Worm (Caenorhabditis elegans) whole organism, late embryonic: ENCODE measurements around the gene F38E11.9.

Source experiments
- dve-1 ChIP-seq: sonication (generic microtip); optimal IDR thresholded peaks from 2 replicates; lab custom pipeline; 2017; ENCODE audit warnings: antibody characterized with exemption, mild to moderate bottlenecking, missing genetic modification characterization, missing compliant biosample characterization
- hlh-13 ChIP-seq: fragments of 200-800 bp; sonication (Bioruptor generic); optimal IDR thresholded peaks from 2 replicates; lab custom pipeline; 2018; ENCODE audit warnings: mild to moderate bottlenecking, missing genetic modification characterization, missing compliant biosample characterization
- hlh-6 ChIP-seq: sonication (generic microtip); optimal IDR thresholded peaks from 2 replicates; lab custom pipeline; 2016; ENCODE audit warnings: missing genotype, missing genetic modification characterization, missing compliant biosample characterization
- sdc-2 ChIP-seq: sonication (generic microtip); optimal IDR thresholded peaks from 2 replicates; lab custom pipeline; 2016; ENCODE audit warnings: missing genotype, missing genetic modification characterization, missing compliant biosample characterization
- unc-55 ChIP-seq: sonication (generic microtip); optimal IDR thresholded peaks from 2 replicates; lab custom pipeline; 2017; ENCODE audit warnings: missing biosample characterization, missing genetic modification reagents, missing genetic modification characterization

- TF ChIP-seq sdc-2, result no peak
- no peak for TF ChIP-seq hlh-6 (tag; lab: Kevin White, UChicago)
- TF ChIP-seq dve-1 (tag; lab: Kevin White, UChicago), result no peak
- TF ChIP-seq unc-55, result no peak
- no peak for TF ChIP-seq hlh-13 (GFP tag; lab: Kevin White, UChicago)
These were observed 13.6 kb upstream of the F38E11.9 start, which contains the start of gene cutl-17 for ce11 chrIV:9457400-9457799.
